Worm (Caenorhabditis elegans): Measurements from ENCODE around the gene spp-13.

ce11 chrX:8459789-8460188, 41.5 kb upstream of the spp-13 start:
- TF ChIP-seq dao-5 (tag; optimal IDR thresholded peaks at IDR 0.05) (no peak), W03F9.2 (tag; optimal IDR thresholded peaks at IDR 0.05) (no peak)
